Fruit fly (Drosophila melanogaster): ENCODE results near the gene Ubx.

DNA sequence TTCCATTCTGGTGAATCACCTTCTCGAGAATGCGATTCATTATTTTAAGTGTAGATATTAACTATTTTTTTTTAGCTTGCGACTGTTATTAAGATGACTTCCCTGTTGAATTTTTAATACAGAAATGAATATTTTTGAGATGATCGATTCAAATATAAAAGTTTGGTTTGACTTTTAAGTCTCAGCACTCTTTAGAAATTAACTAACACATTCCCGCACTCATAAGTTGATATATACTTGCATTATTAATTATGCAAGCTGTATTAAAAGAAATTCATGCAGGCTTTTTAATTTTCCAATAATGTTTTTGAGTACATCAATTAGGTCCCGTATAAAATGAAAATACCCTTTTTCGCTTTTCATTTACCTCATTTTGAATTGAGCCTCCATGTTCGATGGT, 17.0 kb upstream of the Ubx start, which contains the start of gene CG31275:
- TF ChIP-seq Myc (optimal IDR thresholded peaks at IDR 0.05) (no peak), psq (optimal IDR thresholded peaks at IDR 0.05) (no peak)

Measured in Kc167 (cell line).